Worm (Caenorhabditis elegans) whole organism, L3 larva: Measurements from ENCODE around the gene hlh-15.

Experiments
- R02D3.7 ChIP-seq: fragments of 150-350 bp; optimal IDR thresholded peaks from 2 replicates; lab custom pipeline; 2014; ENCODE audit warnings: missing biosample characterization, missing genetic modification characterization
- ZK546.5 ChIP-seq: sonication (generic microtip); optimal IDR thresholded peaks from 2 replicates; lab custom pipeline; 2017; ENCODE audit warnings: missing biosample characterization, missing genetic modification characterization
- aly-2 ChIP-seq: fragments of 150-350 bp; optimal IDR thresholded peaks from 2 replicates; lab custom pipeline; 2014; ENCODE audit warnings: missing biosample characterization, missing genetic modification characterization
- ama-1 ChIP-seq: fragments of 150-350 bp; optimal IDR thresholded peaks from 2 replicates; lab custom pipeline; 2018
- ceh-28 ChIP-seq: fragments of 150-350 bp; optimal IDR thresholded peaks from 2 replicates; lab custom pipeline; 2014; ENCODE audit warnings: missing biosample characterization, missing genetic modification reagents, missing genetic modification characterization
- ceh-82 ChIP-seq: fragments of 150-350 bp; optimal IDR thresholded peaks from 2 replicates; lab custom pipeline; 2014; ENCODE audit warnings: missing biosample characterization, missing genetic modification characterization
- daf-12 ChIP-seq: fragments of 150-350 bp; optimal IDR thresholded peaks from 2 replicates; lab custom pipeline; 2014; ENCODE audit warnings: missing biosample characterization, missing genetic modification reagents, missing genetic modification characterization
- egl-5 ChIP-seq: fragments of 150-350 bp; optimal IDR thresholded peaks from 2 replicates; lab custom pipeline; 2017; ENCODE audit warnings: missing biosample characterization, missing genetic modification reagents, missing genetic modification characterization, inconsistent platforms
- elt-1 ChIP-seq: fragments of 150-350 bp; optimal IDR thresholded peaks from 2 replicates; lab custom pipeline; 2014; ENCODE audit warnings: missing biosample characterization, missing genetic modification characterization
- elt-2 ChIP-seq: sonication (generic microtip); optimal IDR thresholded peaks from 2 replicates; lab custom pipeline; 2016; ENCODE audit warnings: missing genetic modification reagents, mild to moderate bottlenecking, missing genetic modification characterization, missing compliant biosample characterization
- elt-3 ChIP-seq, 3 experiments: fragments of 150-350 bp in 1 of 3; sonication (generic microtip) in 2 of 3; optimal IDR thresholded peaks; 2 replicates in 2 of 3; 4 replicates in 1 of 3; lab custom pipeline; 2014 to 2017; ENCODE audit warnings: missing biosample characterization in 3 of 3, missing genetic modification characterization in 3 of 3
- eor-1 ChIP-seq, 2 experiments: fragments of 150-350 bp; optimal IDR thresholded peaks; 2 replicates each; lab custom pipeline; 2014 to 2018; ENCODE audit warnings: missing biosample characterization in 2 of 2, missing genetic modification characterization in 2 of 2
- fos-1 ChIP-seq: fragments of 150-350 bp; optimal IDR thresholded peaks from 2 replicates; lab custom pipeline; 2014; ENCODE audit warnings: missing biosample characterization, missing genetic modification characterization
- hmg-11 ChIP-seq: sonication (generic microtip); optimal IDR thresholded peaks from 2 replicates; lab custom pipeline; 2016; ENCODE audit warnings: missing genetic modification characterization, missing compliant biosample characterization
- jun-1 ChIP-seq: fragments of 150-350 bp; optimal IDR thresholded peaks from 2 replicates; lab custom pipeline; 2014; ENCODE audit warnings: missing biosample characterization, missing genetic modification reagents, missing genetic modification characterization
- lin-15B ChIP-seq: fragments of 150-350 bp; optimal IDR thresholded peaks from 2 replicates; lab custom pipeline; 2014; ENCODE audit warnings: missing biosample characterization, missing genetic modification characterization
- lsy-12 ChIP-seq: sonication (generic microtip); optimal IDR thresholded peaks from 2 replicates; lab custom pipeline; 2016; ENCODE audit warnings: mild to moderate bottlenecking, missing genetic modification characterization, missing compliant biosample characterization
- mml-1 ChIP-seq: fragments of 150-350 bp; sonication (generic microtip); optimal IDR thresholded peaks from 3 replicates; lab custom pipeline; 2014; ENCODE audit warnings: missing biosample characterization, missing genetic modification characterization
- nfya-1 ChIP-seq: sonication (generic microtip); optimal IDR thresholded peaks from 2 replicates; lab custom pipeline; 2017; ENCODE audit warnings: missing genetic modification characterization, mild to moderate bottlenecking, missing compliant biosample characterization, antibody characterized with exemption, moderate library complexity; ENCODE audit not compliant: insufficient read depth
- nhr-12 ChIP-seq: fragments of 150-350 bp; optimal IDR thresholded peaks from 2 replicates; lab custom pipeline; 2014; ENCODE audit warnings: missing biosample characterization, missing genetic modification characterization
- nhr-237 ChIP-seq: fragments of 150-350 bp; optimal IDR thresholded peaks from 2 replicates; lab custom pipeline; 2014; ENCODE audit warnings: missing biosample characterization, missing genetic modification characterization
- nhr-25 ChIP-seq: sonication (generic microtip); optimal IDR thresholded peaks from 2 replicates; lab custom pipeline; 2017; ENCODE audit warnings: missing biosample characterization, missing genetic modification characterization
- nhr-28 ChIP-seq: fragments of 150-350 bp; optimal IDR thresholded peaks from 2 replicates; lab custom pipeline; 2014; ENCODE audit warnings: missing biosample characterization, missing genetic modification characterization
- nhr-43 ChIP-seq: sonication (generic microtip); optimal IDR thresholded peaks from 2 replicates; lab custom pipeline; 2016; ENCODE audit warnings: mild to moderate bottlenecking, missing genetic modification characterization, missing compliant biosample characterization; ENCODE audit not compliant: poor library complexity, severe bottlenecking
- nhr-76 ChIP-seq: fragments of 150-350 bp; sonication (generic microtip); optimal IDR thresholded peaks from 5 replicates; lab custom pipeline; 2014; ENCODE audit warnings: missing biosample characterization, missing genetic modification characterization
- nhr-77 ChIP-seq: fragments of 150-350 bp; optimal IDR thresholded peaks from 2 replicates; lab custom pipeline; 2014; ENCODE audit warnings: missing biosample characterization, missing genetic modification characterization
- pha-4 ChIP-seq: fragments of 150-350 bp; optimal IDR thresholded peaks from 2 replicates; lab custom pipeline; 2014; ENCODE audit warnings: missing biosample characterization, missing genetic modification reagents, missing genetic modification characterization
- pqm-1 ChIP-seq: fragments of 150-350 bp; optimal IDR thresholded peaks from 2 replicates; lab custom pipeline; 2017; ENCODE audit warnings: missing biosample characterization, missing genetic modification characterization, inconsistent platforms
- sea-2 ChIP-seq: fragments of 150-350 bp; sonication (generic microtip); optimal IDR thresholded peaks from 4 replicates; lab custom pipeline; 2014; ENCODE audit warnings: missing biosample characterization, missing genetic modification reagents, missing genetic modification characterization
- skn-1 ChIP-seq: fragments of 150-350 bp; optimal IDR thresholded peaks from 2 replicates; lab custom pipeline; 2014; ENCODE audit warnings: missing biosample characterization, missing genetic modification characterization
- tbx-2 ChIP-seq: sonication (generic microtip); optimal IDR thresholded peaks from 2 replicates; lab custom pipeline; 2016; ENCODE audit warnings: mild to moderate bottlenecking, missing genetic modification characterization, missing compliant biosample characterization
- unc-39 ChIP-seq: sonication (generic microtip); optimal IDR thresholded peaks from 4 replicates; lab custom pipeline; 2017; ENCODE audit warnings: missing biosample characterization, missing genetic modification characterization
- unc-62 ChIP-seq: fragments of 150-350 bp; sonication (generic microtip); optimal IDR thresholded peaks from 4 replicates; lab custom pipeline; 2014; ENCODE audit warnings: missing biosample characterization, missing genetic modification reagents, missing genetic modification characterization
- zag-1 ChIP-seq: fragments of 150-350 bp; optimal IDR thresholded peaks from 2 replicates; lab custom pipeline; 2014; ENCODE audit warnings: missing biosample characterization, missing genetic modification characterization
- ztf-11 ChIP-seq: fragments of 150-350 bp; optimal IDR thresholded peaks from 2 replicates; lab custom pipeline; 2014; ENCODE audit warnings: missing biosample characterization, missing genetic modification characterization
- ztf-4 ChIP-seq: fragments of 150-350 bp; optimal IDR thresholded peaks from 2 replicates; lab custom pipeline; 2014; ENCODE audit warnings: missing biosample characterization, missing genetic modification characterization

The hlh-15 gene

ce11 chrX:2443304-2443703 lies 30.1 kb upstream of the hlh-15 start, which contains the start of gene T07D1.3:
Gene T07D1.3, minus strand, starts transcription at chrX:2443404.
- TF ChIP-seq fos-1 (tag; lab: Kevin White, UChicago): no peak
- no peak for TF ChIP-seq elt-3 (tag; optimal IDR thresholded peaks at IDR 0.05; lab: Kevin White, UChicago)
- no peak for TF ChIP-seq ztf-4 (tag; lab: Kevin White, UChicago)
- no peak for TF ChIP-seq daf-12 (tag; lab: Kevin White, UChicago)
- TF ChIP-seq nhr-77 (tag; lab: Kevin White, UChicago): no peak
- no peak for TF ChIP-seq lsy-12 (tag; lab: Kevin White, UChicago)
- TF ChIP-seq ceh-28 (tag; lab: Kevin White, UChicago): no peak
- no peak for TF ChIP-seq ceh-82 (tag; lab: Kevin White, UChicago)
- TF ChIP-seq ztf-11 (tag; lab: Kevin White, UChicago): no peak

ce11 chrX:2441163-2441562 lies 28.0 kb upstream of the hlh-15 start:
- no peak for TF ChIP-seq nhr-77 (tag; lab: Kevin White, UChicago)
- no peak for TF ChIP-seq egl-5 (tag; lab: Kevin White, UChicago)
- TF ChIP-seq nhr-25: no peak
- TF ChIP-seq lin-15B (tag; lab: Kevin White, UChicago): no peak
- no peak for TF ChIP-seq ceh-28 (tag; lab: Kevin White, UChicago)
- no peak for TF ChIP-seq aly-2 (tag; lab: Kevin White, UChicago)
- no peak for TF ChIP-seq tbx-2
- TF ChIP-seq sea-2 (GFP tag; lab: Kevin White, UChicago): no peak
- no peak for TF ChIP-seq skn-1 (tag; lab: Kevin White, UChicago)
- no peak for TF ChIP-seq elt-1 (tag; lab: Kevin White, UChicago)
- no peak for TF ChIP-seq ztf-4 (tag; lab: Kevin White, UChicago)
- no peak for TF ChIP-seq eor-1 (tag; optimal IDR thresholded peaks at IDR 0.05; lab: Kevin White, UChicago)
- no peak for TF ChIP-seq ceh-82 (tag; lab: Kevin White, UChicago)

ce11 chrX:2439728-2440127 lies 26.6 kb upstream of the hlh-15 start:
- TF ChIP-seq skn-1 (tag; lab: Kevin White, UChicago): no peak
- no peak for TF ChIP-seq nhr-77 (tag; lab: Kevin White, UChicago)
- peak; percentile 40 for TF ChIP-seq pqm-1
- TF ChIP-seq pha-4: peak; percentile 41
- peak; percentile 65 for TF ChIP-seq elt-2 (tag; lab: Kevin White, UChicago)
- TF ChIP-seq, all 47 proteins: peak for 3

- TF ChIP-seq pha-4: no peak
- TF ChIP-seq nhr-77 (tag; lab: Kevin White, UChicago): no peak
- TF ChIP-seq nfya-1 (tag; lab: Kevin White, UChicago): peak; percentile 6
Observed at ce11 chrX:2439309-2439708, 26.1 kb upstream of the hlh-15 start.

ce11 chrX:2438857-2439256 lies 25.7 kb upstream of the hlh-15 start, which contains the start of gene gid-2:
Gene gid-2, minus strand, starts transcription at chrX:2438957.
- TF ChIP-seq aly-2 (tag; lab: Kevin White, UChicago) (no peak), mml-1 (tag; lab: Kevin White, UChicago) (no peak), zag-1 (tag; lab: Kevin White, UChicago) (no peak), nhr-237 (tag; lab: Kevin White, UChicago) (no peak), ZK546.5 (tag; lab: Kevin White, UChicago) (no peak), unc-62 (GFP tag; lab: Kevin White, UChicago) (no peak)

- TF ChIP-seq pqm-1 (no peak), nhr-12 (tag; lab: Kevin White, UChicago) (no peak), skn-1 (tag; lab: Kevin White, UChicago) (no peak), nfya-1 (tag; lab: Kevin White, UChicago) (peak; percentile 10), ceh-28 (tag; lab: Kevin White, UChicago) (no peak), nhr-237 (tag; lab: Kevin White, UChicago) (no peak), eor-1 (tag; optimal IDR thresholded peaks at IDR 0.05; lab: Kevin White, UChicago) (no peak), nhr-25 (no peak), zag-1 (tag; lab: Kevin White, UChicago) (no peak), tbx-2 (no peak), lin-15B (tag; lab: Kevin White, UChicago) (no peak), jun-1 (tag; lab: Kevin White, UChicago) (no peak), nhr-43 (no peak), lsy-12 (tag; lab: Kevin White, UChicago) (no peak), nhr-28 (tag; lab: Kevin White, UChicago) (no peak), R02D3.7 (tag; lab: Kevin White, UChicago) (no peak), mml-1 (tag; lab: Kevin White, UChicago) (no peak), ama-1 (peak; percentile 24), unc-39 (tag; lab: Kevin White, UChicago) (no peak), pha-4 (peak; percentile 16), hmg-11 (tag; lab: Kevin White, UChicago) (no peak), nhr-76 (tag; lab: Kevin White, UChicago) (no peak)
- TF ChIP-seq, all 47 proteins: peak for 3
Observed at ce11 chrX:2435353-2435752, 22.2 kb upstream of the hlh-15 start.
